Worm (Caenorhabditis elegans) whole organism, late embryonic: ENCODE results near the gene cnp-3.
A peak's percentile ranks its signal among the peaks of the same experiment; 100 is the strongest.

Experiments used
- C08G9.2 ChIP-seq: sonication (generic microtip); optimal IDR thresholded peaks from 2 replicates; lab custom pipeline; 2016; ENCODE audit warnings: mild to moderate bottlenecking, missing genetic modification characterization, moderate library complexity, missing compliant biosample characterization
- C38D4.7 ChIP-seq: fragments of 200-800 bp; sonication (Bioruptor generic); optimal IDR thresholded peaks from 2 replicates; lab custom pipeline; 2018; ENCODE audit warnings: mild to moderate bottlenecking, missing genetic modification characterization, moderate library complexity, missing compliant biosample characterization
- K02D7.2 ChIP-seq: sonication (generic microtip); optimal IDR thresholded peaks from 2 replicates; lab custom pipeline; 2017; ENCODE audit warnings: mild to moderate bottlenecking, missing genetic modification characterization, missing compliant biosample characterization
- K09A11.1 ChIP-seq: sonication (generic microtip); optimal IDR thresholded peaks from 2 replicates; lab custom pipeline; 2017; ENCODE audit warnings: antibody characterized with exemption, mild to moderate bottlenecking, missing genetic modification characterization, missing compliant biosample characterization; ENCODE audit not compliant: insufficient read depth
- ceh-18 ChIP-seq: sonication (generic microtip); optimal IDR thresholded peaks from 2 replicates; lab custom pipeline; 2016; ENCODE audit warnings: missing genetic modification characterization, missing compliant biosample characterization
- ceh-2 ChIP-seq: sonication (generic microtip); optimal IDR thresholded peaks from 2 replicates; lab custom pipeline; 2016; ENCODE audit warnings: missing genotype, missing genetic modification characterization, missing compliant biosample characterization
- ceh-24 ChIP-seq: sonication (generic microtip); optimal IDR thresholded peaks from 2 replicates; lab custom pipeline; 2016; ENCODE audit warnings: mild to moderate bottlenecking, missing genetic modification characterization, missing compliant biosample characterization
- ceh-30 ChIP-seq: fragments of 150-350 bp; optimal IDR thresholded peaks from 2 replicates; lab custom pipeline; 2014; ENCODE audit warnings: missing biosample characterization, missing genetic modification characterization
- ceh-31 ChIP-seq: sonication (generic microtip); optimal IDR thresholded peaks from 2 replicates; lab custom pipeline; 2016; ENCODE audit warnings: missing genetic modification characterization, missing compliant biosample characterization
- ceh-34 ChIP-seq: sonication (generic microtip); optimal IDR thresholded peaks from 2 replicates; lab custom pipeline; 2016; ENCODE audit warnings: mild to moderate bottlenecking, missing genetic modification characterization, missing compliant biosample characterization
- ceh-48 ChIP-seq: sonication (generic microtip); optimal IDR thresholded peaks from 2 replicates; lab custom pipeline; 2016; ENCODE audit warnings: missing genetic modification characterization, inconsistent platforms, missing compliant biosample characterization
- ceh-6 ChIP-seq: fragments of 200-800 bp; sonication (Bioruptor generic); optimal IDR thresholded peaks from 2 replicates; lab custom pipeline; 2018; ENCODE audit warnings: mild to moderate bottlenecking, missing genetic modification characterization, missing compliant biosample characterization
- ceh-9 ChIP-seq: sonication (generic microtip); optimal IDR thresholded peaks from 2 replicates; lab custom pipeline; 2016; ENCODE audit warnings: mild to moderate bottlenecking, missing genetic modification characterization, inconsistent platforms, missing compliant biosample characterization
- che-1 ChIP-seq: sonication (generic microtip); optimal IDR thresholded peaks from 2 replicates; lab custom pipeline; 2016; ENCODE audit warnings: mild to moderate bottlenecking, missing genetic modification characterization, missing compliant biosample characterization
- dve-1 ChIP-seq: sonication (generic microtip); optimal IDR thresholded peaks from 2 replicates; lab custom pipeline; 2017; ENCODE audit warnings: antibody characterized with exemption, mild to moderate bottlenecking, missing genetic modification characterization, missing compliant biosample characterization
- elt-2 ChIP-seq: sonication (generic microtip); optimal IDR thresholded peaks from 2 replicates; lab custom pipeline; 2016; ENCODE audit warnings: missing genetic modification reagents, missing genetic modification characterization, missing compliant biosample characterization
- elt-4 ChIP-seq: sonication (generic microtip); optimal IDR thresholded peaks from 2 replicates; lab custom pipeline; 2016; ENCODE audit warnings: missing genetic modification characterization, missing compliant biosample characterization
- eyg-1 ChIP-seq: sonication (generic microtip); optimal IDR thresholded peaks from 2 replicates; lab custom pipeline; 2016; ENCODE audit warnings: missing genotype, missing genetic modification characterization, missing compliant biosample characterization
- fkh-10 ChIP-seq: fragments of 150-350 bp; optimal IDR thresholded peaks from 2 replicates; lab custom pipeline; 2014; ENCODE audit warnings: missing biosample characterization, missing genetic modification reagents, missing genetic modification characterization
- fkh-6 ChIP-seq: sonication (generic microtip); optimal IDR thresholded peaks from 2 replicates; lab custom pipeline; 2016; ENCODE audit warnings: missing genetic modification characterization, missing compliant biosample characterization
- hlh-30 ChIP-seq: sonication (generic microtip); optimal IDR thresholded peaks from 2 replicates; lab custom pipeline; 2017; ENCODE audit warnings: antibody characterized with exemption, missing genetic modification characterization, missing compliant biosample characterization; ENCODE audit not compliant: insufficient read depth
- lin-11 ChIP-seq: fragments of 200-800 bp; sonication (Bioruptor generic); optimal IDR thresholded peaks from 2 replicates; lab custom pipeline; 2018; ENCODE audit warnings: mild to moderate bottlenecking, missing genetic modification characterization, missing compliant biosample characterization
- mec-3 ChIP-seq: sonication (generic microtip); optimal IDR thresholded peaks from 2 replicates; lab custom pipeline; 2016; ENCODE audit warnings: borderline replicate concordance, missing genetic modification characterization, missing compliant biosample characterization
- nfya-1 ChIP-seq: sonication (generic microtip); optimal IDR thresholded peaks from 2 replicates; lab custom pipeline; 2017; ENCODE audit warnings: missing genetic modification characterization, mild to moderate bottlenecking, missing compliant biosample characterization, antibody characterized with exemption, moderate library complexity
- nhr-232 ChIP-seq: sonication (generic microtip); optimal IDR thresholded peaks from 2 replicates; lab custom pipeline; 2016; ENCODE audit warnings: missing genetic modification characterization, missing compliant biosample characterization
- odd-2 ChIP-seq: sonication (generic microtip); optimal IDR thresholded peaks from 2 replicates; lab custom pipeline; 2017; ENCODE audit warnings: antibody characterized with exemption, mild to moderate bottlenecking, missing genetic modification characterization, missing compliant biosample characterization
- pag-3 ChIP-seq: sonication (generic microtip); optimal IDR thresholded peaks from 2 replicates; lab custom pipeline; 2016; ENCODE audit warnings: missing compliant biosample characterization, missing genetic modification characterization, borderline replicate concordance
- pat-9 ChIP-seq: fragments of 200-800 bp; sonication (Bioruptor generic); optimal IDR thresholded peaks from 2 replicates; lab custom pipeline; 2018; ENCODE audit warnings: mild to moderate bottlenecking, missing genetic modification characterization, moderate library complexity, missing compliant biosample characterization
- pax-1 ChIP-seq: fragments of 150-350 bp; optimal IDR thresholded peaks from 2 replicates; lab custom pipeline; 2014; ENCODE audit warnings: missing biosample characterization, missing genetic modification characterization
- pqm-1 ChIP-seq: sonication (generic microtip); optimal IDR thresholded peaks from 2 replicates; lab custom pipeline; 2016; ENCODE audit warnings: missing genetic modification characterization, missing compliant biosample characterization
- pros-1 ChIP-seq: fragments of 150-350 bp; optimal IDR thresholded peaks from 2 replicates; lab custom pipeline; 2014; ENCODE audit warnings: missing biosample characterization, missing genetic modification reagents, missing genetic modification characterization
- ref-2 ChIP-seq: sonication (generic microtip); optimal IDR thresholded peaks from 2 replicates; lab custom pipeline; 2016; ENCODE audit warnings: missing genetic modification characterization, missing compliant biosample characterization
- rnt-1 ChIP-seq: sonication (generic microtip); optimal IDR thresholded peaks from 2 replicates; lab custom pipeline; 2016; ENCODE audit warnings: missing genetic modification characterization, missing compliant biosample characterization
- sdc-2 ChIP-seq: sonication (generic microtip); optimal IDR thresholded peaks from 2 replicates; lab custom pipeline; 2016; ENCODE audit warnings: missing genotype, missing genetic modification characterization, missing compliant biosample characterization
- sox-2 ChIP-seq: fragments of 200-800 bp; sonication (Bioruptor generic); IDR thresholded peaks from 2 replicates; pipeline ENCODE4 v1.3.6; 2022; ENCODE audit warnings: missing genetic modification reagents, missing genetic modification characterization, missing compliant biosample characterization
- sox-4 ChIP-seq: sonication (generic microtip); optimal IDR thresholded peaks from 2 replicates; lab custom pipeline; 2017; ENCODE audit warnings: mild to moderate bottlenecking, missing genetic modification characterization, inconsistent platforms, missing compliant biosample characterization
- syd-9 ChIP-seq: sonication (generic microtip); optimal IDR thresholded peaks from 2 replicates; lab custom pipeline; 2016; ENCODE audit warnings: mild to moderate bottlenecking, missing genetic modification characterization, moderate library complexity, missing compliant biosample characterization
- tbx-2 ChIP-seq: sonication (generic microtip); optimal IDR thresholded peaks from 2 replicates; lab custom pipeline; 2016; ENCODE audit warnings: missing genetic modification characterization, missing compliant biosample characterization
- tbx-7 ChIP-seq: sonication (generic microtip); optimal IDR thresholded peaks from 2 replicates; lab custom pipeline; 2016; ENCODE audit warnings: missing genotype, missing genetic modification characterization, missing compliant biosample characterization
- ttx-3 ChIP-seq: sonication (generic microtip); optimal IDR thresholded peaks from 2 replicates; lab custom pipeline; 2016; ENCODE audit warnings: missing genetic modification reagents, missing genetic modification characterization, missing compliant biosample characterization
- unc-3 ChIP-seq, 2 experiments: fragments of 200-800 bp in 1 of 2; sonication (Bioruptor generic) in 1 of 2; sonication (generic microtip) in 1 of 2; conservative IDR thresholded peaks in 1 of 2; optimal IDR thresholded peaks in 1 of 2; 2 replicates each; pipeline versions ENCODE4 v1.3.6 to Lab custom; 2016 to 2022; ENCODE audit warnings: missing compliant biosample characterization in 2 of 2, missing genetic modification characterization in 2 of 2, missing genetic modification reagents in 1 of 2
- unc-42 ChIP-seq: sonication (generic microtip); optimal IDR thresholded peaks from 2 replicates; lab custom pipeline; 2016; ENCODE audit warnings: missing genotype, missing genetic modification characterization, missing compliant biosample characterization
- unc-55 ChIP-seq: sonication (generic microtip); optimal IDR thresholded peaks from 2 replicates; lab custom pipeline; 2017; ENCODE audit warnings: missing biosample characterization, missing genetic modification reagents, missing genetic modification characterization
- unc-86 ChIP-seq: sonication (generic microtip); optimal IDR thresholded peaks from 2 replicates; lab custom pipeline; 2016; ENCODE audit warnings: missing genetic modification characterization, missing compliant biosample characterization
- zip-5 ChIP-seq: sonication (generic microtip); optimal IDR thresholded peaks from 2 replicates; lab custom pipeline; 2016; ENCODE audit warnings: missing genetic modification characterization, missing compliant biosample characterization
- ztf-16 ChIP-seq: sonication (generic microtip); optimal IDR thresholded peaks from 2 replicates; lab custom pipeline; 2017; ENCODE audit warnings: missing genetic modification characterization, missing compliant biosample characterization

The cnp-3 gene

ce11 chrX:17157868-17158267 is 20.0 kb upstream of the cnp-3 start, which contains the start of gene npr-21:
Gene npr-21 (minus strand): TSS chrX:17157968.
- TF ChIP-seq zip-5 (tag; lab: Kevin White, UChicago) (no peak), tbx-2 (no peak), pqm-1 (no peak), ceh-18 (no peak), C08G9.2 (tag; lab: Kevin White, UChicago) (no peak), ttx-3 (no peak), tbx-7 (tag; lab: Kevin White, UChicago) (no peak), odd-2 (no peak), ztf-16 (tag; lab: Kevin White, UChicago) (no peak)
- TF ChIP-seq, all 69 proteins: peak for 0

- TF ChIP-seq tbx-7 (tag; lab: Kevin White, UChicago) (no peak), syd-9 (tag; lab: Kevin White, UChicago) (no peak), K02D7.2 (tag; lab: Kevin White, UChicago) (no peak), ceh-24 (tag; lab: Kevin White, UChicago) (no peak), nhr-232 (no peak), dve-1 (tag; lab: Kevin White, UChicago) (no peak), elt-2 (tag; lab: Kevin White, UChicago) (no peak), ceh-6 (GFP tag; lab: Kevin White, UChicago) (no peak), ttx-3 (no peak), pax-1 (tag; lab: Kevin White, UChicago) (no peak), mec-3 (tag; lab: Kevin White, UChicago) (no peak), nfya-1 (tag; lab: Kevin White, UChicago) (no peak), unc-3 (GFP tag; conservative IDR thresholded peaks at IDR 0.05; lab: Robert Waterston, UW) (no peak), unc-3 (tag; optimal IDR thresholded peaks at IDR 0.05; lab: Kevin White, UChicago) (no peak), ceh-9 (tag; lab: Kevin White, UChicago) (no peak), C08G9.2 (tag; lab: Kevin White, UChicago) (no peak)
Observed at ce11 chrX:17157089-17157488, 19.2 kb upstream of the cnp-3 start.

- no peak for TF ChIP-seq mec-3 (tag; lab: Kevin White, UChicago)
- peak; percentile 30 for TF ChIP-seq elt-2 (tag; lab: Kevin White, UChicago)
- no peak for TF ChIP-seq che-1 (tag; lab: Kevin White, UChicago)
- TF ChIP-seq elt-4 (tag; lab: Kevin White, UChicago), result no peak
- no peak for TF ChIP-seq rnt-1
- peak; percentile 68 for TF ChIP-seq ceh-30
- no peak for TF ChIP-seq pat-9 (tag; lab: Kevin White, UChicago)
- peak; percentile 67 for TF ChIP-seq sdc-2 (tag; lab: Kevin White, UChicago)
- TF ChIP-seq K09A11.1, result no peak
- no peak for TF ChIP-seq C38D4.7
- TF ChIP-seq sox-4 (tag; lab: Kevin White, UChicago), result peak; percentile 13
- no peak for TF ChIP-seq hlh-30
- TF ChIP-seq unc-42 (tag; lab: Kevin White, UChicago), result peak; percentile 38
- TF ChIP-seq pag-3, result no peak
- TF ChIP-seq tbx-2, result peak; percentile 42
- no peak for TF ChIP-seq K02D7.2 (tag; lab: Kevin White, UChicago)
- TF ChIP-seq ceh-6 (GFP tag; lab: Kevin White, UChicago), result no peak
- TF ChIP-seq fkh-10 (GFP tag; lab: Kevin White, UChicago), result no peak
- TF ChIP-seq ceh-48 (tag; lab: Kevin White, UChicago), result no peak
- no peak for TF ChIP-seq ceh-2 (tag; lab: Kevin White, UChicago)
- no peak for TF ChIP-seq lin-11 (tag; lab: Kevin White, UChicago)
- TF ChIP-seq ceh-9 (tag; lab: Kevin White, UChicago), result no peak
- TF ChIP-seq pax-1 (tag; lab: Kevin White, UChicago), result peak; percentile 29
- TF ChIP-seq ref-2 (tag; lab: Kevin White, UChicago), result peak; percentile 6
- TF ChIP-seq pros-1, result peak; percentile 33
- no peak for TF ChIP-seq unc-86 (tag; lab: Kevin White, UChicago)
- TF ChIP-seq unc-55 (GFP tag; lab: Kevin White, UChicago), result peak; percentile 24
- TF ChIP-seq ceh-34 (tag; lab: Kevin White, UChicago), result peak; percentile 2
- TF ChIP-seq ceh-18, result no peak
- peak; percentile 80 for TF ChIP-seq nfya-1 (tag; lab: Kevin White, UChicago)
- TF ChIP-seq eyg-1, result no peak
- TF ChIP-seq fkh-6, result no peak
- no peak for TF ChIP-seq odd-2
- TF ChIP-seq ceh-31 (tag; lab: Kevin White, UChicago), result no peak
- TF ChIP-seq sox-2 (GFP tag; lab: Robert Waterston, UW), result no peak
- no peak for TF ChIP-seq zip-5 (tag; lab: Kevin White, UChicago)
Observed at ce11 chrX:17151160-17151711, 13.3 kb upstream of the cnp-3 start, which contains the start of gene mdt-1.2. Gene mdt-1.2 (plus strand): TSS chrX:17151522.
